Fruit fly (Drosophila melanogaster) whole organism: ENCODE results near the gene Grx3.

Experiments used
- CG8478 ChIP-seq: fragments of >200 bp; optimal IDR thresholded peaks from 2 replicates; lab custom pipeline; 2018; ENCODE audit warnings: inconsistent platforms
- Dll ChIP-seq: fragments of >200 bp; optimal IDR thresholded peaks from 2 replicates; lab custom pipeline; 2017
- EcR ChIP-seq, 2 experiments: fragments of >200 bp; optimal IDR thresholded peaks; 2 replicates each; lab custom pipeline; 2017; ENCODE audit warnings: missing biosample characterization in 2 of 2, missing genetic modification characterization in 2 of 2, missing genetic modification reagents in 2 of 2
- pan ChIP-seq: fragments of >200 bp; optimal IDR thresholded peaks from 2 replicates; lab custom pipeline; 2017
- psq ChIP-seq: fragments of >200 bp; optimal IDR thresholded peaks from 2 replicates; lab custom pipeline; 2017
- usp ChIP-seq: fragments of >200 bp; optimal IDR thresholded peaks from 2 replicates; lab custom pipeline; 2017; ENCODE audit warnings: missing biosample characterization, missing genetic modification characterization, mixed read lengths

The Grx3 gene

dm6 chr2L:13398614-13399161 lies 32.4 kb downstream of the Grx3 start, which contains the start of the genes CG10859 and CG7110:
Gene CG10859, minus strand, starts transcription at chr2L:13398664.
Gene CG7110, plus strand, starts transcription at chr2L:13398991.
- TF ChIP-seq EcR (GFP tag; optimal IDR thresholded peaks at IDR 0.05; lab: Kevin White, UChicago) (no peak), CG8478 (lab: Kevin White, UChicago) (no peak), psq (lab: Kevin White, UChicago) (no peak), pan (lab: Kevin White, UChicago) (no peak), Dll (lab: Kevin White, UChicago) (no peak), usp (GFP tag; lab: Kevin White, UChicago) (no peak)

- TF ChIP-seq usp (GFP tag; lab: Kevin White, UChicago) (no peak), pan (lab: Kevin White, UChicago) (no peak), Dll (lab: Kevin White, UChicago) (no peak), CG8478 (lab: Kevin White, UChicago) (no peak), psq (lab: Kevin White, UChicago) (no peak), EcR (GFP tag; optimal IDR thresholded peaks at IDR 0.05; lab: Kevin White, UChicago) (no peak)
Measured at dm6 chr2L:13399565-13399964, 33.3 kb downstream of the Grx3 start.

dm6 chr2L:13411566-13411965 lies 45.3 kb downstream of the Grx3 start, which contains the start of gene Vm34Ca:
Gene Vm34Ca, minus strand, starts transcription at chr2L:13411631.
- TF ChIP-seq pan (lab: Kevin White, UChicago): no peak
- TF ChIP-seq CG8478 (lab: Kevin White, UChicago): no peak
- TF ChIP-seq Dll (lab: Kevin White, UChicago): no peak
- no peak for TF ChIP-seq psq (lab: Kevin White, UChicago)
- TF ChIP-seq usp (GFP tag; lab: Kevin White, UChicago): no peak
- no peak for TF ChIP-seq EcR (GFP tag; optimal IDR thresholded peaks at IDR 0.05; lab: Kevin White, UChicago)

- TF ChIP-seq Dll (lab: Kevin White, UChicago) (no peak), psq (lab: Kevin White, UChicago) (no peak), CG8478 (lab: Kevin White, UChicago) (no peak), EcR (GFP tag; optimal IDR thresholded peaks at IDR 0.05; lab: Kevin White, UChicago) (no peak), pan (lab: Kevin White, UChicago) (no peak), usp (GFP tag; lab: Kevin White, UChicago) (no peak)
Measured at dm6 chr2L:13412219-13412618, 46.0 kb downstream of the Grx3 start, which contains the start of gene Flad2. Gene Flad2, plus strand, starts transcription at chr2L:13412519.

- TF ChIP-seq EcR (GFP tag; optimal IDR thresholded peaks at IDR 0.05; lab: Kevin White, UChicago): no peak
- no peak for TF ChIP-seq Dll (lab: Kevin White, UChicago)
- TF ChIP-seq CG8478 (lab: Kevin White, UChicago): no peak
- no peak for TF ChIP-seq pan (lab: Kevin White, UChicago)
- TF ChIP-seq usp (GFP tag; lab: Kevin White, UChicago): no peak
- no peak for TF ChIP-seq psq (lab: Kevin White, UChicago)
Measured at dm6 chr2L:13414525-13415481, 48.6 kb downstream of the Grx3 start, which contains the start of the genes CG16956, CG42784 and CG43850. Gene CG16956, minus strand, starts transcription at chr2L:13414575. Gene CG42784, plus strand, starts transcription at chr2L:13415431. Gene CG43850, plus strand, starts transcription at chr2L:13415431.
